Worm (Caenorhabditis elegans) whole organism, L4/young adult: Measurements from ENCODE around the gene jmjd-1.2.

Source experiments
- W03F9.2 ChIP-seq: fragments of 150-350 bp; optimal IDR thresholded peaks from 2 replicates; lab custom pipeline; 2014; ENCODE audit warnings: missing biosample characterization, missing genetic modification characterization
- dao-5 ChIP-seq: sonication (generic microtip); optimal IDR thresholded peaks from 2 replicates; lab custom pipeline; 2016; ENCODE audit warnings: missing genotype, missing genetic modification characterization, moderate library complexity, missing compliant biosample characterization
- him-1 ChIP-seq: sonication (generic microtip); optimal IDR thresholded peaks from 2 replicates; lab custom pipeline; 2016; ENCODE audit warnings: missing genotype, missing genetic modification reagents, missing genetic modification characterization, missing compliant biosample characterization

Gene jmjd-1.2

DNA sequence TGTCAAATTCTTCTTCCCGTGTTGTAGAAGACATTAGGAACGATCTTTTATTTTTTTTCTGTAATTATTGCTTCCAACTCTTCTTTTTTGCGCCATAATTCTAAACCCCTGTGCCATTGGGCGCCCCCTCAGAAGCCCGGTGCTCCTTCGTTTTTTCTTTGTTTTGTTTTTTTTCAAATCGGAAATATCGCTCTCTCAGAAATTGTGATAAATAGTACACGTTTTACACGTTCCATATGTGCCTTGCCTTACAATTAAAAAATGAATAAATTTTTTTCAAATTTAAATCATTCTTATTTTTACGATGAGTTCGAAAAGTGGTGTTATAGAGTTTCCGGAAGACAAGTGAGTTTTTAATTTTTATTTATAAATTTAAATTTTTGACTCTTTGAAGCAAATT lies 11.3 kb upstream of the jmjd-1.2 start, which contains the start of gene F29B9.7:
F29B9.7 (plus strand) TSS at position 301 of the 400 bp plus-strand sequence.
- TF ChIP-seq dao-5 (tag; lab: Kevin White, UChicago) (no peak), W03F9.2 (tag; lab: Kevin White, UChicago) (no peak), him-1 (tag; lab: Kevin White, UChicago) (no peak)

DNA sequence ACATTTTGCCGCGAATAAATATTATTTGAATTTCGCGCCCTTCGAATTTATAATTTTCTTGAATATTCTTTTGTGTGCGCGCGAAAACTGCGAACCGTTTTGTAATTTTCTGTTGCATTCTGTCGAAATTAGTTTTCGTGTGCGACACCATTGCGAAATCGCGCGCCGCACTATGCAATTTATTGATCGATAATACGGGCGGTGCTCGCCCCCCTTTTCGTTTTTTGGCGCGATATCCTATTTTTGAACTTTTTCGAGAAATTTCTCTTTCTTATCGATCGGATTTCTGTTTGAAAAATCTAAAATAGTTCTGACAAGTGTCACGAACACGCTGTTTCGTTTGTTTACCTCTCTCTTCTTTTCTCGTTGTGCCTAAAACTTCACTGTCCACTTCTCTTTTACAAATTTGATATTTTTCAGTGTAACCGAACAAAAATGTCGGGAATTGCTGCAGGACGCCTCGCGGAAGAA lies 10.1 kb upstream of the jmjd-1.2 start, which contains the start of gene ubc-9:
ubc-9 (plus strand) TSS at position 421 of the 471 bp plus-strand sequence.
- TF ChIP-seq dao-5 (tag; lab: Kevin White, UChicago) (no peak), W03F9.2 (tag; lab: Kevin White, UChicago) (peak; percentile 27), him-1 (tag; lab: Kevin White, UChicago) (peak; percentile 52)

DNA sequence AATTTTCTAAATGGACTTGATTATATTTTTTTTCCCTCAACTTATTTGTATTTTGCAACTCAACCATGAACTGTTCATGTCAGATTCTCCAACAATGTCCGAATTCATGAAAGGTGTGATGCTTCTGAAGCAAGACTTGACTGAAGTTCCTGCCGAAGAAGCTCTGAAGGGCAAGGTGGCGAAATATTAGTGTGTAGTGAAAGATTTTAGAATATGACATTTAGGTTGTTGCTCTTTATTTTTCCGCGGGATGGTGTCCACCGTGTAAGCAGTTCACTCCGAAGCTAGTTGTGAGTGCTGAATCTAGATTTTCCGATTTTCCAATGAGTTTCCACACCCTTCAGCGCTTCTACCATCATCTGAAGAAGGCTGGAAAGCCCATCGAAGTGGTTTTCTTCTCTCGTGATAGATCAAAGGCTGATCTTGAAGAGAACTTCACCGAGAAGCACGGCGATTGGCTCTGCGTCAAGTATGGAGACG lies 8.4 kb upstream of the jmjd-1.2 start, which contains the start of gene F29B9.5:
F29B9.5 (plus strand) TSS at position 51 of the 480 bp plus-strand sequence.
- TF ChIP-seq W03F9.2 (tag; lab: Kevin White, UChicago) (no peak), him-1 (tag; lab: Kevin White, UChicago) (no peak), dao-5 (tag; lab: Kevin White, UChicago) (no peak)

DNA sequence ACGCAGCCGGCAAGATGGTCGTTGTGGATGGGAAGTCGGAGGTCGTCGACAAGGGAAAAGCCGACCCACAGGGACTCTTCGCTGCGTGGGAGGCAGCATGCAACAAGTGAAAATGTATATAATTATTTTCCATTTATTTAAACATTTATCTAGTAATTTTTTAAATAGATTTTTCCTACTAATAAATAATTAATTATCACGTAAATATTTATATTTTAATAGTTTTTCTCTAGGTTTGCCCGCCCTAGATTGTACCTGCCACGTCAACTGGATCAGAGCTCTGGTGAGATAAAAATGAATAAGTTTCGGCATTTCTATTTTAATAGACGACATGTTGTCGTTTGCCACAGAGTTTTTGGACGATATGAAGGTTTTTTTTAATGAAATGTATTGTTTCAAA lies 7.8 kb upstream of the jmjd-1.2 start, which contains the start of gene psr-1:
psr-1 (plus strand) TSS at position 301 of the 400 bp plus-strand sequence.
- TF ChIP-seq him-1 (tag; lab: Kevin White, UChicago) (no peak), W03F9.2 (tag; lab: Kevin White, UChicago) (no peak), dao-5 (tag; lab: Kevin White, UChicago) (no peak)

DNA sequence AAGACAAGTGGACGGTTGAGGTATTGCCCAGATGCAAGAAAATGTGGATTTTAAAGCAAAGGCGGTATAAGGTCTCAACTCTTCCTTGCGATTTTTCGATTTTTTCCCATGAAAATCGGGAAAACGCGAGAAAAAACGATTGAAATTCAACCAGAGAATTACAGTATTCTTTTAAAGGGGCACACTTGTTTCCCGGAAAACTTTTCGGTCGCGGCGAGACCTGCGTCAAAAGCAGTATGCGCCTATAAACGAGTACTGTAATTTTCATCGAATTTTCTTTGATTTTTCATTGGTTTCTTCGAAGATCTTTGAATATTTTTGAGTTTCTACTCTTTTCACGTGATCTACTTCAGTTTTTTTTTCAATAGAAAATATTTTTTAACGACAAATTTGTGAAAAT lies 7.1 kb upstream of the jmjd-1.2 start:
- TF ChIP-seq dao-5 (tag; lab: Kevin White, UChicago) (no peak), W03F9.2 (tag; lab: Kevin White, UChicago) (no peak), him-1 (tag; lab: Kevin White, UChicago) (no peak)

DNA sequence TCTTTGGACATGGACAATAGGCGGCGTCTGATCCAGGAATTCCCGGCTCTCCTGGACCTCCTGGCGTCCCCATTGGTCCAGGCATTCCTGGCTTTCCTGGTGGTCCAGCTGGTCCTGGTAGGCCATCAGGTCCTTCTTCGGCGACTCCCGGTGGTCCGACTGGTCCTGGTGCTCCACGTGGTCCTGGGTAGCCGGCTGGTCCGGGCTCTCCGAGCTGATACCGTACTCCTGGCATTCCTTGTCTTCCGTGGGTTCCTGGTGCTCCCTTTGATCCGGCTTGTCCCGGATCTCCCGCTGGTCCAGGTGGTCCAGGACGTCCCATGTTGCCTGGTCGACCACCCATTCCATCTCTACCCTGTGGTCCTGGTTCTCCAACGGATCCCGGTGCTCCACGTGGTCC lies 4.8 kb upstream of the jmjd-1.2 start:
- TF ChIP-seq him-1 (tag; lab: Kevin White, UChicago) (no peak), dao-5 (tag; lab: Kevin White, UChicago) (no peak), W03F9.2 (tag; lab: Kevin White, UChicago) (no peak)

DNA sequence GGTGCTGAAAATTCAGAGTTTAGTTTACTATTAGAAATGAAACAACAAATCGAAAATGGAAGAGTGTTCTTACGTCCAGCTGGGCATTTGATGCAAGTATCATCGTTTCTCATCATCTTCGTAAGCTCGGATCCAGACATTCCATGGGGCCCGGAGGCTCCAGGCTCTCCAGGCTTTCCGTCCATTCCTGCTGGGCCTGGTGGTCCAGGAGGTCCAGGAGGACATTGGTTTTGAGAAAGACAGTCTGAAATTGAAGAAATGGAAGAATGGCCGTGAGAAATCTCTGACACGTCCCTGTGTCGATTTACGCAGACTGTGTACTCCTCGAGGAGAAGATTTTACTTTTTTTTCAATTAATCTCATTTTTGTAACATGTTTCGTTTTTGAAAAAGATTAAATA lies 4.4 kb upstream of the jmjd-1.2 start:
- no peak for TF ChIP-seq him-1 (tag; lab: Kevin White, UChicago)
- TF ChIP-seq W03F9.2 (tag; lab: Kevin White, UChicago) = no peak
- TF ChIP-seq dao-5 (tag; lab: Kevin White, UChicago) = no peak

DNA sequence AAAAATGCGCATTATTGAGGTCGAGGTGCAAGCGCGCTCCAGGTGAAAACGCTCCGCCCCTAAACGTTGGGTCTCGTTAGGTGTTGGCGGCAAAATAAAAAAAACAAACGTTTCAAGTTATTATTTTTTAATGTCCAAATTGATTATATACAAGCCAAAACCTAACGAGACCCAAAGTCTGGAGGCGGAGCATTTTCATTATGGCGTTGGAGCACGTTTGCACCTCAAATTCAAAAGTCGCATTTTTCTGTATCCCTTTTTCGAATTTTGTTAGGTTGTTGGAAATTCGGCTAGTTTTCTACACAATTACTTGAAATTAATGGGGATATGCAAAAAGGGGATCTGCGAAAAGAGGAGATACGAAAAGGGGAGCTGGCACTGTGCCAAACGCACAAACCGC lies 2.9 kb upstream of the jmjd-1.2 start, which contains the start of gene col-111:
col-111 (minus strand) TSS at position 101 of the 400 bp plus-strand sequence.
- TF ChIP-seq W03F9.2 (tag; lab: Kevin White, UChicago) (no peak), dao-5 (tag; lab: Kevin White, UChicago) (no peak), him-1 (tag; lab: Kevin White, UChicago) (no peak)

DNA sequence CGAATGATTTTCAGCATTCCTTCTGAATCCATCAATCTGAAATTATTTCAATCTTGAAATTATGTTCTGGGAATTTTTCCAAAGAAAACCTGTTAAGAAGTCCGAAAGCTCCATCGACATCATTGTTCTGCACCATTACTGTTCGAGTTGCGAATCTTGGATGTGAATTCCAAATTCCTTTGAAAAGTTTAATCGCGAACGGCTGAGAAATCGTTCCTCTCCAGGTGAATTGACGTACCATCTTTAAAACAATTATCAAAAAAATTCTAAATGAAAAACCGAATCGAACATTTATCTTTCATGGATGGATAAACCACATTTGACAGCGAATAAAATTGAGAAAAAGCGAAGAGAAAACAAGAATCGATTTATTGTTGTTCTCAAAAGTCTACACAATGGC lies 1.5 kb upstream of the jmjd-1.2 start, which contains the start of gene mrps-21:
mrps-21 (minus strand) TSS at position 241 of the 400 bp plus-strand sequence.
- TF ChIP-seq him-1 (tag; lab: Kevin White, UChicago) (no peak), dao-5 (tag; lab: Kevin White, UChicago) (no peak), W03F9.2 (tag; lab: Kevin White, UChicago) (no peak)

DNA sequence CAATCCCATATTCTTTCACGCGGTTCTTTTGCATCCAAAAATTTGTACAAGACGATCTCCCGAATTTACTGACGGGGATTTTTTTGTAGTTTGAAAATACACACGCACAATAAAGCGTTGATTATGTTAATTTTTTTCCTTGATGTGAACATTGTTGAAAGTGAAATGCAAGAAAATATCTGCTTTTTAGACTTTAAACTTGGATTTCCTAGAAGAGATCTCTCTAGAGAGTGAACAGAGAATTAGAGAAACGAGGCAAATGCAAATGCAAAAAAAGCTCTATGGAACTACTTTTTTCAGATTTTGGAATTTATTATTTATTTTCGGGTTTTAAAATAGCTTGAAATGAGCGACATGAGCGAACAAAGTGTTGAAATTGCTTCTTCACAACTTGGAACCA lies 4.3 kb downstream of the jmjd-1.2 start, which contains the start of gene F29B9.1:
F29B9.1 (plus strand) TSS at position 301 of the 400 bp plus-strand sequence.
- TF ChIP-seq him-1 (tag; lab: Kevin White, UChicago) (no peak), dao-5 (tag; lab: Kevin White, UChicago) (no peak), W03F9.2 (tag; lab: Kevin White, UChicago) (no peak)

DNA sequence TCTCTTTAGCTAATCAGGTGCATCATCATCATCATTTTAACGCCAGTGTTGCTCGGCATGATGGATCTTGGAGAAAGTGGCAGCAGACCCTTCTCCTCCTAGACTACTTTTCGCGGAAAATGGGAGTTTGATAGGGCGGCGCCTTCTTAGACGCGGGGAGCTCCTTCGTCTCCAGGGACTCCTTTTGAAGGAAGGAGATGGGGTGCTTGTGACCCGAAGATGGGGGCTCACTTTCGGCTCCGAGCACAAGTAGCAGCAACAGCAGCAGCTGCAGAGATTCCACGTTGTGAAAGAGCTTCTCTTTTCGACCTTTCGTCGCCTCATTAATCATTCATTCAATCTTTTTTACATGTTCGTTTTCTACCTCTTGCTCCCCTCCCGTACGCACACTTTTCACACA lies 6.6 kb downstream of the jmjd-1.2 start:
- TF ChIP-seq W03F9.2 (tag; lab: Kevin White, UChicago) (no peak), him-1 (tag; lab: Kevin White, UChicago) (no peak), dao-5 (tag; lab: Kevin White, UChicago) (no peak)

DNA sequence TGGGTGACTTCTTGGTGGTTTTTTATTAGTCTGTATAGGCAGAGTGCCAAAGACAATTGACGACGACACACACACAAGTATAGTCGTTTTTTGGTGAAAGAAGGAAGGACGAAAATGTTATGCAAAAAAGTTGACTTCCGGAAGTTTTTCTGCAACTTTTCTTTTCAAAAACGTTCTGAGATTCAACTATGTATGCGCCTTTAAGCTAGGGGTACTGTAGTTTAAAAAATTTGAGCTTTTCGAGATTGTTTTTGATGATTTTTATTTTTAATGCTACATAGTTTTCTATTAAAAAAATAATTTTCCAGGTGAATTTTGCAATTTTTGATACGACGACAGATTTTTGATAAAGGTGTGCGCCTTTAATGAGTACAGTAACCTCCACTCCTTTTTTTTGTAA lies 7.0 kb downstream of the jmjd-1.2 start:
- TF ChIP-seq dao-5 (tag; lab: Kevin White, UChicago) = no peak
- no peak for TF ChIP-seq W03F9.2 (tag; lab: Kevin White, UChicago)
- no peak for TF ChIP-seq him-1 (tag; lab: Kevin White, UChicago)

DNA sequence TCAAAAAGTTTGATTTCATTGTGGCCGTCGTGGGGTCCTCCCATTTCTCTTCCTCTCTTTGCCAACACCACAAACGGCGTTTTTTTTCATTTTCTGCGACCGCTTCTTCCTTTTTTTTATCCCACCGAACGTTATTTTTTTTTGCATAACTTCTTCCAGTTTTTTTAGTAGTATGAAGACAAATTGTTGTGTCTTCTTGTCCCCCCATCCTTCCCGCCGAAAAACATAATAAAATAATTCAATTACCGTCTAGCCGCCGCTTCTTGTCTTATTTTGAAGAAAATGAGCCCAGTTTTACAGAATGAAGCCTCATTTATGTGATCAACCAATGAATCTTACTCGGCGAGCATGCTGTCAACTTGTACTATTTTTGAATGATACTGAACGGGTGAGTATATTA lies 8.5 kb downstream of the jmjd-1.2 start, which contains the start of gene F29B9.12:
F29B9.12 (plus strand) TSS at position 301 of the 400 bp plus-strand sequence.
- TF ChIP-seq W03F9.2 (tag; lab: Kevin White, UChicago) = no peak
- no peak for TF ChIP-seq him-1 (tag; lab: Kevin White, UChicago)
- no peak for TF ChIP-seq dao-5 (tag; lab: Kevin White, UChicago)

DNA sequence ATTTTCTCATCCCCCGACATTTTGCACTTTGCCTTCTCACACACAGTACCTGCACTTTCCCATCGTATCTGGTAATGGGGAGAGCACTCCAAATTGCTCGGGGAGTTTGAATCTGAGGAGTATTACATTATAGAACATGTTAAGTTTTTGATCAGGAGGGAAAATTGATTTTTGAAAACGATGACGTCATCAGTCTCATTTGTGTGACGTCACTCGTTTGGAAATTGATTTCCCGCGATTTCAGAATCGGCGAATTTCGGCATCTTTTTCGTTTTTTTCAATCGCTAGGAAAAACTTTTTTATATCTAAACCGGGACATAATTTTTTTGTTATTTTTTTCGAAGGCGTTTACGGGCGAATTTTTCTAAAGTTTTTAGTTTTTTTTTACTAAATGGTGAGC lies 12.5 kb downstream of the jmjd-1.2 start:
- TF ChIP-seq dao-5 (tag; lab: Kevin White, UChicago) = no peak
- no peak for TF ChIP-seq him-1 (tag; lab: Kevin White, UChicago)
- no peak for TF ChIP-seq W03F9.2 (tag; lab: Kevin White, UChicago)
